Worm (Caenorhabditis elegans) whole organism, young adult: ENCODE results near the gene ttr-44.

Experiments
- C17E4.6 ChIP-seq: fragments of 200-800 bp; sonication (Bioruptor generic); IDR thresholded peaks from 2 replicates; pipeline ENCODE4 v1.3.6; 2022; ENCODE audit warnings: missing genetic modification reagents, missing genetic modification characterization, missing compliant biosample characterization
- ama-1 ChIP-seq, 3 experiments: fragments of 150-350 bp in 1 of 3; sonication (generic microtip) in 2 of 3; optimal IDR thresholded peaks; 2 replicates each; lab custom pipeline; 2014 to 2018; ENCODE audit warnings: missing biosample characterization in 2 of 3, missing genetic modification characterization in 2 of 3, missing genetic modification reagents in 2 of 3
- bed-2 ChIP-seq: fragments of 200-800 bp; sonication (Bioruptor generic); IDR thresholded peaks from 2 replicates; pipeline ENCODE4 v1.3.6; 2022; ENCODE audit warnings: missing genetic modification reagents, missing genetic modification characterization, missing compliant biosample characterization
- dpl-1 ChIP-seq: fragments of 150-350 bp; optimal IDR thresholded peaks from 2 replicates; lab custom pipeline; 2014; ENCODE audit warnings: missing biosample characterization, missing genetic modification reagents, missing genetic modification characterization
- lin-26 ChIP-seq: fragments of 200-800 bp; sonication (Bioruptor generic); IDR thresholded peaks from 2 replicates; pipeline ENCODE4 v1.3.6; 2022; ENCODE audit warnings: missing genetic modification reagents, missing genetic modification characterization, missing compliant biosample characterization
- nhr-27 ChIP-seq: fragments of 200-800 bp; sonication (Bioruptor generic); optimal IDR thresholded peaks from 2 replicates; lab custom pipeline; 2018; ENCODE audit warnings: mild to moderate bottlenecking, missing genetic modification characterization, moderate library complexity, missing compliant biosample characterization
- unc-62 ChIP-seq: fragments of 150-350 bp; optimal IDR thresholded peaks from 2 replicates; lab custom pipeline; 2014; ENCODE audit warnings: missing biosample characterization, missing genetic modification reagents, missing genetic modification characterization
- zim-3 ChIP-seq: sonication (generic microtip); optimal IDR thresholded peaks from 2 replicates; lab custom pipeline; 2017; ENCODE audit warnings: mild to moderate bottlenecking, missing genetic modification characterization, moderate library complexity, missing compliant biosample characterization

- TF ChIP-seq nhr-27 (no peak), zim-3 (tag; lab: Kevin White, UChicago) (no peak), dpl-1 (GFP tag; lab: Kevin White, UChicago) (no peak), ama-1 (optimal IDR thresholded peaks at IDR 0.05; lab: Kevin White, UChicago) (no peak), ama-1 (GFP tag; optimal IDR thresholded peaks at IDR 0.05; lab: Kevin White, UChicago) (no peak), C17E4.6 (GFP tag; lab: Robert Waterston, UW) (no peak), bed-2 (GFP tag; lab: Robert Waterston, UW) (no peak), unc-62 (GFP tag; lab: Kevin White, UChicago) (no peak), lin-26 (GFP tag; lab: Robert Waterston, UW) (no peak)
Measured at ce11 chrV:13529165-13529564, 1.4 kb downstream of the ttr-44 start.
